Fruit fly (Drosophila melanogaster) whole organism, prepupa: ENCODE measurements around the gene ND-18.

ENCODE experiments used
- CG11762 ChIP-seq: fragments of 200-800 bp; sonication (Bioruptor generic); optimal IDR thresholded peaks from 3 replicates; lab custom pipeline; 2016; ENCODE audit warnings: missing biosample characterization, missing genetic modification characterization; ENCODE audit not compliant: insufficient read depth
- CG16779 ChIP-seq: fragments of 200-800 bp; sonication (Bioruptor generic); optimal IDR thresholded peaks from 3 replicates; lab custom pipeline; 2017; ENCODE audit warnings: missing biosample characterization, mild to moderate bottlenecking, missing genetic modification characterization
- CG3032 ChIP-seq: fragments of 200-800 bp; optimal IDR thresholded peaks from 2 replicates; lab custom pipeline; 2019; ENCODE audit warnings: missing biosample characterization, mild to moderate bottlenecking, missing genetic modification characterization, moderate library complexity
- CG3919 ChIP-seq: fragments of 200-800 bp; sonication (Bioruptor generic); optimal IDR thresholded peaks from 3 replicates; lab custom pipeline; 2016; ENCODE audit warnings: missing biosample characterization, missing genetic modification characterization
- CG6792 ChIP-seq: fragments of 200-800 bp; sonication (Bioruptor generic); optimal IDR thresholded peaks from 3 replicates; lab custom pipeline; 2016; ENCODE audit warnings: missing biosample characterization, missing genetic modification characterization
- CG6854 ChIP-seq: fragments of 200-800 bp; sonication (Bioruptor generic); optimal IDR thresholded peaks from 2 replicates; lab custom pipeline; 2017; ENCODE audit warnings: missing biosample characterization, mild to moderate bottlenecking, missing genetic modification characterization
- CG8632 ChIP-seq: fragments of 200-800 bp; sonication (Bioruptor generic); optimal IDR thresholded peaks from 3 replicates; lab custom pipeline; 2016; ENCODE audit warnings: missing biosample characterization, missing genetic modification characterization
- Eip93F ChIP-seq: fragments of 200-800 bp; sonication (Bioruptor generic); optimal IDR thresholded peaks from 2 replicates; lab custom pipeline; 2016; ENCODE audit warnings: missing biosample characterization, mild to moderate bottlenecking, missing genetic modification characterization
- Ets96B ChIP-seq: fragments of 200-800 bp; optimal IDR thresholded peaks from 2 replicates; lab custom pipeline; 2019; ENCODE audit warnings: missing biosample characterization, mild to moderate bottlenecking, missing genetic modification characterization, moderate library complexity
- Gug ChIP-seq: fragments of 200-800 bp; sonication (Bioruptor generic); IDR thresholded peaks from 2 replicates; pipeline ENCODE4 v1.3.6; 2022; ENCODE audit warnings: missing biosample characterization, missing genetic modification characterization
- Sox102F ChIP-seq: fragments of 200-800 bp; sonication (Bioruptor generic); optimal IDR thresholded peaks from 2 replicates; lab custom pipeline; 2016; ENCODE audit warnings: missing biosample characterization, mild to moderate bottlenecking, missing genetic modification characterization
- Sox15 ChIP-seq: fragments of 200-800 bp; sonication (Bioruptor generic); optimal IDR thresholded peaks from 3 replicates; lab custom pipeline; 2016; ENCODE audit warnings: missing biosample characterization, missing genetic modification characterization
- achi ChIP-seq: fragments of 200-800 bp; sonication (Bioruptor generic); optimal IDR thresholded peaks from 3 replicates; lab custom pipeline; 2016; ENCODE audit warnings: missing biosample characterization, missing genetic modification characterization
- acj6 ChIP-seq: fragments of 200-800 bp; sonication (Bioruptor generic); optimal IDR thresholded peaks from 3 replicates; lab custom pipeline; 2016; ENCODE audit warnings: missing biosample characterization, missing genetic modification characterization
- cyc ChIP-seq: fragments of 200-800 bp; sonication (Bioruptor generic); optimal IDR thresholded peaks from 3 replicates; lab custom pipeline; 2016; ENCODE audit warnings: missing biosample characterization, missing genetic modification characterization
- eg ChIP-seq: fragments of 200-800 bp; sonication (Bioruptor generic); IDR thresholded peaks from 3 replicates; pipeline ENCODE4 v1.3.6; 2022; ENCODE audit warnings: missing biosample characterization, missing genetic modification characterization
- fkh ChIP-seq: fragments of 200-800 bp; sonication (Bioruptor generic); optimal IDR thresholded peaks from 3 replicates; lab custom pipeline; 2017; ENCODE audit warnings: missing biosample characterization, mild to moderate bottlenecking, missing genetic modification characterization, moderate library complexity
- net ChIP-seq: fragments of 200-800 bp; sonication (Bioruptor generic); optimal IDR thresholded peaks from 3 replicates; lab custom pipeline; 2016; ENCODE audit warnings: missing biosample characterization, missing genetic modification characterization
- salr ChIP-seq, 2 experiments: fragments of 200-800 bp; sonication (Bioruptor generic); optimal IDR thresholded peaks; 3 replicates each; lab custom pipeline; 2016 to 2018; ENCODE audit warnings: missing biosample characterization in 2 of 2, missing genetic modification characterization in 2 of 2, mild to moderate bottlenecking in 1 of 2
- vri ChIP-seq: fragments of 200-800 bp; sonication (Bioruptor generic); optimal IDR thresholded peaks from 3 replicates; lab custom pipeline; 2016; ENCODE audit warnings: missing biosample characterization, mild to moderate bottlenecking, missing genetic modification characterization

ND-18 gene

DNA sequence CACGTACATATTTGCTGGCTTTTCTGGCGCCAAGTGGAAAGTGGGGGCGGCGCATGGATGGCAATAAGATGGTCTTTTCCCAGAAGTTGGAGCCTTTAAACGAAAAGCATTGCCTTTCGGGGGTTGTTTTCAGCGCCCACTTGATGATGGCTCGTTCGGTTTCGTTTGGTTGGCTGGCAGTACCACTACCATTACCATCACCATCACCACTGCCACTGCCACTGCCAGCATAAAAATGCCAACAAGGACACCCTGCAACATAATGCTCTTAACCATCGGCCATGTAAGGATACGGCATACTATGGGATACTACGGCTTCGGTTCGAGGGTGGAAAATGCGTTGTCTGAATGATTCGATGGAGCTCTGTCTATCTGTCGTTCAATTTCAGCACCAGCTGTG lies 43.2 kb downstream of the ND-18 start:
- no peak for TF ChIP-seq CG3919
- no peak for TF ChIP-seq CG6792 (GFP tag; lab: Kevin White, UChicago)
- TF ChIP-seq cyc (GFP tag; lab: Kevin White, UChicago): no peak
- no peak for TF ChIP-seq vri (GFP tag; lab: Kevin White, UChicago)
- TF ChIP-seq CG6854 (GFP tag; lab: Kevin White, UChicago): no peak
- no peak for TF ChIP-seq Gug (GFP tag; lab: Robert Waterston, UW)
- no peak for TF ChIP-seq achi
- no peak for TF ChIP-seq Sox15
- TF ChIP-seq CG8632 (GFP tag; lab: Kevin White, UChicago): no peak
- no peak for TF ChIP-seq Eip93F (GFP tag; lab: Kevin White, UChicago)
- no peak for TF ChIP-seq acj6 (GFP tag; lab: Kevin White, UChicago)
- TF ChIP-seq Ets96B (tag; lab: Kevin White, UChicago): no peak
- no peak for TF ChIP-seq salr (GFP tag; optimal IDR thresholded peaks at IDR 0.05; lab: Kevin White, UChicago)
- no peak for TF ChIP-seq eg
- no peak for TF ChIP-seq CG11762 (GFP tag; lab: Kevin White, UChicago)
- TF ChIP-seq Sox102F (GFP tag; lab: Kevin White, UChicago): no peak
- no peak for TF ChIP-seq net (GFP tag; lab: Kevin White, UChicago)
- no peak for TF ChIP-seq fkh (GFP tag; lab: Kevin White, UChicago)
- no peak for TF ChIP-seq CG3032 (tag; lab: Kevin White, UChicago)
- TF ChIP-seq CG16779 (tag; lab: Kevin White, UChicago): no peak
